Fruit fly (Drosophila melanogaster) whole organism, embryonic: ENCODE results near the gene eIF4E6.

Experiments used
- Bteb2 ChIP-seq: fragments of 200-800 bp; sonication (Bioruptor generic); optimal IDR thresholded peaks from 2 replicates; lab custom pipeline; 2016; ENCODE audit warnings: missing biosample characterization, missing genetic modification characterization
- CG10267 ChIP-seq: fragments of 200-800 bp; sonication (Bioruptor generic); optimal IDR thresholded peaks from 2 replicates; lab custom pipeline; 2018; ENCODE audit warnings: missing biosample characterization, mild to moderate bottlenecking, missing genetic modification characterization, moderate library complexity
- CG10462 ChIP-seq: fragments of 200-800 bp; sonication (Bioruptor generic); optimal IDR thresholded peaks from 2 replicates; lab custom pipeline; 2016; ENCODE audit warnings: missing biosample characterization, missing genetic modification characterization
- CG11085 ChIP-seq: fragments of 200-800 bp; sonication (Bioruptor generic); IDR thresholded peaks from 2 replicates; pipeline ENCODE4 v1.3.6; 2022; ENCODE audit warnings: missing biosample characterization, missing genetic modification characterization
- CG11398 ChIP-seq: fragments of 200-800 bp; sonication (Bioruptor generic); optimal IDR thresholded peaks from 2 replicates; lab custom pipeline; 2016; ENCODE audit warnings: missing biosample characterization, missing genetic modification characterization
- CG11456 ChIP-seq: fragments of 200-800 bp; sonication (Bioruptor generic); IDR thresholded peaks from 3 replicates; pipeline ENCODE4 v1.3.6; 2022; ENCODE audit warnings: missing biosample characterization, missing genetic modification characterization
- CG13296 ChIP-seq: fragments of 200-800 bp; sonication (Bioruptor generic); optimal IDR thresholded peaks from 3 replicates; lab custom pipeline; 2018; ENCODE audit warnings: missing biosample characterization, mild to moderate bottlenecking, missing genetic modification characterization
- CG13424 ChIP-seq: fragments of 200-800 bp; sonication (Bioruptor generic); optimal IDR thresholded peaks from 2 replicates; lab custom pipeline; 2019; ENCODE audit warnings: missing biosample characterization, mild to moderate bottlenecking, missing genetic modification characterization, moderate library complexity
- CG14014 ChIP-seq: fragments of 200-800 bp; sonication (Bioruptor generic); IDR thresholded peaks from 2 replicates; pipeline ENCODE4 v1.3.6; 2022; ENCODE audit warnings: missing biosample characterization, missing genetic modification characterization
- CG1603 ChIP-seq: fragments of 200-800 bp; sonication (Bioruptor generic); optimal IDR thresholded peaks from 2 replicates; lab custom pipeline; 2019; ENCODE audit warnings: missing biosample characterization, mild to moderate bottlenecking, missing genetic modification characterization, moderate library complexity
- CG1647 ChIP-seq: fragments of 200-800 bp; sonication (Bioruptor generic); optimal IDR thresholded peaks from 3 replicates; lab custom pipeline; 2016; ENCODE audit warnings: missing biosample characterization, missing genetic modification characterization
- CG16815 ChIP-seq: fragments of 200-800 bp; sonication (Bioruptor generic); optimal IDR thresholded peaks from 3 replicates; lab custom pipeline; 2017; ENCODE audit warnings: missing biosample characterization, mild to moderate bottlenecking, missing genetic modification characterization
- CG17361 ChIP-seq: fragments of 200-800 bp; sonication (Bioruptor generic); IDR thresholded peaks from 3 replicates; pipeline ENCODE4 v1.3.6; 2022; ENCODE audit warnings: missing biosample characterization, missing genetic modification characterization
- CG18262 ChIP-seq: fragments of 200-800 bp; optimal IDR thresholded peaks from 3 replicates; lab custom pipeline; 2019; ENCODE audit warnings: missing biosample characterization, mild to moderate bottlenecking, missing genetic modification characterization, moderate library complexity
- CG18476 ChIP-seq: fragments of 200-800 bp; sonication (Bioruptor generic); optimal IDR thresholded peaks from 2 replicates; lab custom pipeline; 2016; ENCODE audit warnings: missing biosample characterization, mild to moderate bottlenecking, missing genetic modification characterization
- CG18619 ChIP-seq: fragments of 200-800 bp; sonication (Bioruptor generic); optimal IDR thresholded peaks from 3 replicates; lab custom pipeline; 2017; ENCODE audit warnings: missing biosample characterization, mild to moderate bottlenecking, missing genetic modification characterization
- CG8944 ChIP-seq: fragments of 200-800 bp; sonication (Bioruptor generic); optimal IDR thresholded peaks from 3 replicates; lab custom pipeline; 2016; ENCODE audit warnings: missing biosample characterization, missing genetic modification characterization
- CTCF ChIP-seq: fragments of 200-800 bp; sonication (Bioruptor generic); optimal IDR thresholded peaks from 2 replicates; lab custom pipeline; 2017; ENCODE audit warnings: missing biosample characterization, mild to moderate bottlenecking, missing genetic modification characterization, moderate library complexity
- Camta ChIP-seq: fragments of 200-800 bp; sonication (Bioruptor generic); optimal IDR thresholded peaks from 2 replicates; lab custom pipeline; 2016; ENCODE audit warnings: missing biosample characterization, missing genetic modification characterization
- D19A ChIP-seq: fragments of 200-800 bp; optimal IDR thresholded peaks from 3 replicates; lab custom pipeline; 2019; ENCODE audit warnings: missing biosample characterization, mild to moderate bottlenecking, missing genetic modification characterization, moderate library complexity
- E2f1 ChIP-seq: fragments of 200-800 bp; sonication (Bioruptor generic); IDR thresholded peaks from 2 replicates; pipeline ENCODE4 v1.3.6; 2022; ENCODE audit warnings: missing biosample characterization, missing genetic modification characterization
- ERR ChIP-seq: fragments of 200-800 bp; sonication (Bioruptor generic); optimal IDR thresholded peaks from 2 replicates; lab custom pipeline; 2016; ENCODE audit warnings: missing biosample characterization, missing genetic modification characterization
- Fer2 ChIP-seq: fragments of 200-800 bp; sonication (Bioruptor generic); optimal IDR thresholded peaks from 2 replicates; lab custom pipeline; 2018; ENCODE audit warnings: missing biosample characterization, mild to moderate bottlenecking, missing genetic modification characterization, moderate library complexity
- H2.0 ChIP-seq: fragments of 200-800 bp; sonication (Bioruptor generic); IDR thresholded peaks from 2 replicates; pipeline ENCODE4 v1.3.6; 2022; ENCODE audit warnings: missing biosample characterization, missing genetic modification characterization
- HmgZ ChIP-seq: fragments of 200-800 bp; sonication (Bioruptor generic); optimal IDR thresholded peaks from 2 replicates; lab custom pipeline; 2018; ENCODE audit warnings: missing biosample characterization, mild to moderate bottlenecking, missing genetic modification characterization
- NC2β ChIP-seq: fragments of 200-800 bp; sonication (Bioruptor generic); optimal IDR thresholded peaks from 2 replicates; lab custom pipeline; 2016; ENCODE audit warnings: missing biosample characterization, missing genetic modification characterization
- Neu2 ChIP-seq: fragments of 200-800 bp; sonication (Bioruptor generic); optimal IDR thresholded peaks from 3 replicates; lab custom pipeline; 2016; ENCODE audit warnings: missing biosample characterization, missing genetic modification characterization, borderline replicate concordance
- Rfx ChIP-seq: fragments of 200-800 bp; sonication (Bioruptor generic); IDR thresholded peaks from 2 replicates; pipeline ENCODE4 v1.3.6; 2022; ENCODE audit warnings: missing biosample characterization, missing genetic modification characterization
- Sry-δ ChIP-seq: fragments of 200-800 bp; sonication (Bioruptor generic); optimal IDR thresholded peaks from 2 replicates; lab custom pipeline; 2016; ENCODE audit warnings: missing biosample characterization, missing genetic modification characterization
- Ssrp ChIP-seq: fragments of 200-800 bp; sonication (Bioruptor generic); optimal IDR thresholded peaks from 2 replicates; lab custom pipeline; 2018; ENCODE audit warnings: missing biosample characterization, mild to moderate bottlenecking, missing genetic modification characterization, moderate library complexity
- TFAM ChIP-seq: fragments of 200-800 bp; sonication (Bioruptor generic); optimal IDR thresholded peaks from 2 replicates; lab custom pipeline; 2017; ENCODE audit warnings: missing biosample characterization, missing genetic modification characterization, inconsistent platforms
- Usf ChIP-seq: fragments of 200-800 bp; sonication (Bioruptor generic); optimal IDR thresholded peaks from 2 replicates; lab custom pipeline; 2017; ENCODE audit warnings: missing genotype, missing biosample characterization, missing genetic modification characterization
- ab ChIP-seq: fragments of 200-800 bp; sonication (Bioruptor generic); optimal IDR thresholded peaks from 2 replicates; lab custom pipeline; 2016; ENCODE audit warnings: missing biosample characterization, missing genetic modification characterization
- az2 ChIP-seq: fragments of 200-800 bp; sonication (Bioruptor generic); optimal IDR thresholded peaks from 3 replicates; lab custom pipeline; 2016; ENCODE audit warnings: missing biosample characterization, missing genetic modification characterization
- bowl ChIP-seq: fragments of 200-800 bp; sonication (Bioruptor generic); IDR thresholded peaks from 2 replicates; pipeline ENCODE4 v1.3.6; 2022; ENCODE audit warnings: missing biosample characterization, missing genetic modification characterization
- dpn ChIP-seq, 2 experiments: fragments of 200-800 bp; sonication (Bioruptor generic); optimal IDR thresholded peaks; 3 replicates each; lab custom pipeline; 2016; ENCODE audit warnings: missing biosample characterization in 2 of 2, missing genetic modification characterization in 2 of 2
- ftz-f1 ChIP-seq: fragments of 200-800 bp; sonication (Bioruptor generic); optimal IDR thresholded peaks from 2 replicates; lab custom pipeline; 2016; ENCODE audit warnings: missing biosample characterization, missing genetic modification characterization
- grn ChIP-seq: fragments of 200-800 bp; sonication (Bioruptor generic); optimal IDR thresholded peaks from 3 replicates; lab custom pipeline; 2017; ENCODE audit warnings: missing biosample characterization, missing genetic modification characterization
- gt ChIP-seq: fragments of 200-800 bp; sonication (Bioruptor generic); IDR thresholded peaks from 2 replicates; pipeline ENCODE4 v1.3.6; 2022; ENCODE audit warnings: missing biosample characterization, missing genetic modification characterization
- kni ChIP-seq: fragments of 200-800 bp; sonication (Bioruptor generic); optimal IDR thresholded peaks from 3 replicates; lab custom pipeline; 2017; ENCODE audit warnings: mild to moderate bottlenecking, missing biosample characterization, missing genetic modification reagents, missing genetic modification characterization
- knrl ChIP-seq: fragments of 200-800 bp; sonication (Bioruptor generic); IDR thresholded peaks from 3 replicates; pipeline ENCODE4 v1.3.6; 2022; ENCODE audit warnings: missing biosample characterization, missing genetic modification characterization; ENCODE audit not compliant: partially characterized antibody
- nom ChIP-seq: fragments of 200-800 bp; sonication (Bioruptor generic); optimal IDR thresholded peaks from 2 replicates; lab custom pipeline; 2017; ENCODE audit warnings: missing biosample characterization, missing genetic modification characterization, mild to moderate bottlenecking, moderate library complexity, missing genetic modification reagents
- peb ChIP-seq: fragments of 200-800 bp; sonication (Bioruptor generic); IDR thresholded peaks from 2 replicates; pipeline ENCODE4 v1.3.6; 2022; ENCODE audit warnings: missing biosample characterization, missing genetic modification characterization
- pfk ChIP-seq: fragments of 200-800 bp; sonication (Bioruptor generic); optimal IDR thresholded peaks from 2 replicates; lab custom pipeline; 2018; ENCODE audit warnings: missing biosample characterization, mild to moderate bottlenecking, missing genetic modification characterization, moderate library complexity
- prd ChIP-seq, 3 experiments: fragments of >200 bp in 2 of 3; fragments of 200-800 bp in 1 of 3; sonication (Bioruptor generic) in 1 of 3; optimal IDR thresholded peaks in 2 of 3; IDR thresholded peaks in 1 of 3; 2 replicates in 2 of 3; 3 replicates in 1 of 3; pipeline versions ENCODE4 v1.3.6 to Lab custom; 2017 to 2022; ENCODE audit warnings: missing biosample characterization in 1 of 3, missing genetic modification characterization in 1 of 3
- ranshi ChIP-seq: fragments of 200-800 bp; sonication (Bioruptor generic); IDR thresholded peaks from 2 replicates; pipeline ENCODE4 v1.3.6; 2022; ENCODE audit warnings: missing biosample characterization, missing genetic modification characterization
- run ChIP-seq: fragments of 200-800 bp; sonication (Bioruptor generic); optimal IDR thresholded peaks from 3 replicates; lab custom pipeline; 2018; ENCODE audit warnings: missing biosample characterization, mild to moderate bottlenecking, missing genetic modification characterization
- sens ChIP-seq: fragments of 200-800 bp; sonication (Bioruptor generic); peaks from one replicate; lab custom pipeline; 2016; ENCODE audit warnings: missing biosample characterization, missing genetic modification characterization
- sima ChIP-seq: fragments of 200-800 bp; sonication (Bioruptor generic); optimal IDR thresholded peaks from 2 replicates; lab custom pipeline; 2016; ENCODE audit warnings: missing biosample characterization, missing genetic modification characterization
- sob ChIP-seq: fragments of 200-800 bp; sonication (Bioruptor generic); IDR thresholded peaks from 2 replicates; pipeline ENCODE4 v1.3.6; 2022; ENCODE audit warnings: missing biosample characterization, missing genetic modification characterization
- toy ChIP-seq: fragments of 200-800 bp; sonication (Bioruptor generic); IDR thresholded peaks from 2 replicates; pipeline ENCODE4 v1.3.6; 2022; ENCODE audit warnings: missing biosample characterization, missing genetic modification characterization
- yki ChIP-seq: fragments of >200 bp; optimal IDR thresholded peaks from 3 replicates; lab custom pipeline; 2018
- zfh2 ChIP-seq: fragments of 200-800 bp; sonication (Bioruptor generic); optimal IDR thresholded peaks from 2 replicates; lab custom pipeline; 2016; ENCODE audit warnings: missing biosample characterization, missing genetic modification characterization

eIF4E6 gene

dm6 chr3R:29062717-29063206 is 35.8 kb upstream of the eIF4E6 start, which contains the start of the genes Cul5 and Bicra (continued):
- TF ChIP-seq nom (GFP tag; lab: Kevin White, UChicago) (peak; percentile 43), grn (peak; percentile 13), D19A (tag; lab: Kevin White, UChicago) (no peak), prd (optimal IDR thresholded peaks at IDR 0.05; lab: Kevin White, UChicago) (no peak), prd (GFP tag; IDR thresholded peaks at IDR 0.05; lab: Robert Waterston, UW) (no peak), ERR (GFP tag; lab: Kevin White, UChicago) (no peak), sens (GFP tag; lab: Kevin White, UChicago) (peak; percentile 4), Sry-δ (GFP tag; lab: Kevin White, UChicago) (peak; percentile 80), TFAM (GFP tag; lab: Kevin White, UChicago) (no peak), ab (GFP tag; lab: Kevin White, UChicago) (no peak), Neu2 (GFP tag; lab: Kevin White, UChicago) (no peak), CG14014 (GFP tag; lab: Robert Waterston, UW) (no peak), peb (GFP tag; lab: Robert Waterston, UW) (no peak), kni (no peak), CG18619 (GFP tag; lab: Kevin White, UChicago) (no peak), HmgZ (no peak), CG16815 (no peak), gt (GFP tag; lab: Robert Waterston, UW) (no peak), E2f1 (GFP tag; lab: Robert Waterston, UW) (no peak), CG11398 (GFP tag; lab: Kevin White, UChicago) (no peak), CG13296 (GFP tag; lab: Kevin White, UChicago) (no peak), CG18476 (GFP tag; lab: Kevin White, UChicago) (no peak), ranshi (GFP tag; lab: Robert Waterston, UW) (no peak), CG10462 (GFP tag; lab: Kevin White, UChicago) (no peak), Fer2 (tag; lab: Kevin White, UChicago) (no peak), CG1647 (no peak), Camta (GFP tag; lab: Kevin White, UChicago) (no peak), CG17361 (GFP tag; lab: Robert Waterston, UW) (no peak), pfk (GFP tag; lab: Kevin White, UChicago) (no peak), Ssrp (no peak), dpn (GFP tag; optimal IDR thresholded peaks at IDR 0.05; lab: Kevin White, UChicago) (peak in 1 of 2 experiments; percentile 5), bowl (no peak), CTCF (GFP tag; lab: Kevin White, UChicago) (no peak), H2.0 (GFP tag; lab: Robert Waterston, UW) (no peak), sima (GFP tag; lab: Kevin White, UChicago) (no peak), CG10267 (tag; lab: Kevin White, UChicago) (peak; percentile 96), Usf (no peak), run (tag; lab: Kevin White, UChicago) (no peak), CG18262 (tag; lab: Kevin White, UChicago) (no peak), toy (GFP tag; lab: Robert Waterston, UW) (no peak), CG13424 (tag; lab: Kevin White, UChicago) (no peak), CG11085 (no peak), CG8944 (no peak), ftz-f1 (GFP tag; lab: Kevin White, UChicago) (peak; percentile 1), yki (no peak), NC2β (peak; percentile 14), az2 (no peak), sob (GFP tag; lab: Robert Waterston, UW) (no peak), Bteb2 (peak; percentile 14), CG11456 (GFP tag; lab: Robert Waterston, UW) (peak; percentile 3; the same call in 1 of the 3 replicates), knrl (GFP tag; lab: Robert Waterston, UW) (peak; percentile 84; the same call in 2 of the 3 replicates), CG1603 (tag; lab: Kevin White, UChicago) (no peak), Rfx (0 out of 2 replicates have a peak, but pooled peaks have one; percentile 6), zfh2 (peak; percentile 2)
